Worm (Caenorhabditis elegans) whole organism, late embryonic: Measurements from ENCODE around the gene dpy-7.

Source experiments
- ama-1 ChIP-seq: fragments of 150-350 bp; optimal IDR thresholded peaks from 2 replicates; lab custom pipeline; 2014
- ceh-2 ChIP-seq: sonication (generic microtip); optimal IDR thresholded peaks from 2 replicates; lab custom pipeline; 2016; ENCODE audit warnings: missing genotype, missing genetic modification characterization, missing compliant biosample characterization
- dve-1 ChIP-seq: sonication (generic microtip); optimal IDR thresholded peaks from 2 replicates; lab custom pipeline; 2017; ENCODE audit warnings: antibody characterized with exemption, mild to moderate bottlenecking, missing genetic modification characterization, missing compliant biosample characterization
- elt-2 ChIP-seq: sonication (generic microtip); optimal IDR thresholded peaks from 2 replicates; lab custom pipeline; 2016; ENCODE audit warnings: missing genetic modification reagents, missing genetic modification characterization, missing compliant biosample characterization
- hlh-13 ChIP-seq: fragments of 200-800 bp; sonication (Bioruptor generic); optimal IDR thresholded peaks from 2 replicates; lab custom pipeline; 2018; ENCODE audit warnings: mild to moderate bottlenecking, missing genetic modification characterization, missing compliant biosample characterization
- madf-2 ChIP-seq: sonication (generic microtip); optimal IDR thresholded peaks from 2 replicates; lab custom pipeline; 2017; ENCODE audit warnings: missing genetic modification characterization, missing compliant biosample characterization
- nfya-1 ChIP-seq: sonication (generic microtip); optimal IDR thresholded peaks from 2 replicates; lab custom pipeline; 2017; ENCODE audit warnings: missing genetic modification characterization, mild to moderate bottlenecking, missing compliant biosample characterization, antibody characterized with exemption, moderate library complexity
- nhr-11 ChIP-seq: fragments of 150-350 bp; optimal IDR thresholded peaks from 2 replicates; lab custom pipeline; 2014; ENCODE audit warnings: missing biosample characterization, missing genetic modification characterization
- pha-4 ChIP-seq: fragments of 150-350 bp; optimal IDR thresholded peaks from 2 replicates; lab custom pipeline; 2018; ENCODE audit warnings: missing biosample characterization, missing genetic modification reagents, missing genetic modification characterization
- ttx-3 ChIP-seq: sonication (generic microtip); optimal IDR thresholded peaks from 2 replicates; lab custom pipeline; 2016; ENCODE audit warnings: missing genetic modification reagents, missing genetic modification characterization, missing compliant biosample characterization

DNA sequence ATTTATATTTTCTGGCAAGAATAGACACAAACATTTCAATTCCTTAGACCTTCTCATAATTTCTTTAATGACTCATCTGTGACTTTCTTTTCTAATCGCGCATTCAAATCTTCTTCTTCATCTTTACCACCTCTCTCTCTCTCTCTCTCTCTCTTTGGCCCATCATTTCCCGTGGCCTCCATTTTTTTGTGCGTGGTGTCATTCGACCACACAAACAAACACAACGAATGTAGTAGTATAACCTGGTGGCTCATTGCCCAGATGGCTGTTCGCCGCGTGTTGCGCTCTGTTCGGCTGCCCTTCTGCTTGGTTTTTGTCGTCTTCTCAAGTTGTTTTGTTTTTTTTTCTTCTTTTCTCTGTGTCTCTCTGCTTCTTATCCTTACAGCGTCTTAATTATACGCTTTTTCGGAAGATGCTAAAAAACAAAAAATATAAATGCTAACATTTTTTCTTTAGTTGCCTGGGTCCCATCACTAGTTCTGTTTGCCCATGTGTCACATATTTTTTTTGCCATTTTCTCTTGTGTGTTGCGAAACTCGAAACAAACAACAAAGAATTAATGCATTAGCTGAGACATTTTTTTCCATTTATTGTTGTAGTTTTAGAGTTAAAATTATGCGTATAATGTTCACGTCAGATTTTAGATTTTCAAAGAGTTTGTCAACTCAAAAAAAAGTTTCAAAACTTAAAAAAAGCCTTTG is 40.0 kb upstream of the dpy-7 start:
- no peak for TF ChIP-seq dve-1
- TF ChIP-seq pha-4 (tag; lab: Kevin White, UChicago) = no peak
- TF ChIP-seq ama-1 (lab: Kevin White, UChicago) = no peak
- no peak for TF ChIP-seq nhr-11 (tag; lab: Kevin White, UChicago)
- TF ChIP-seq ttx-3 (tag; lab: Kevin White, UChicago) = no peak
- TF ChIP-seq nfya-1 (tag; lab: Kevin White, UChicago) = peak; percentile 4
- TF ChIP-seq ceh-2 = no peak
- TF ChIP-seq hlh-13 (GFP tag; lab: Kevin White, UChicago) = no peak
- TF ChIP-seq elt-2 (tag; lab: Kevin White, UChicago) = peak; percentile 11
- no peak for TF ChIP-seq madf-2
